Worm (Caenorhabditis elegans) whole organism, mixed stage, embryonic: ENCODE results near the gene str-84.

Experiments used
- M03D4.4 ChIP-seq: sonication (generic microtip); optimal IDR thresholded peaks from 2 replicates; lab custom pipeline; 2017; ENCODE audit warnings: mild to moderate bottlenecking, missing genetic modification characterization, missing compliant biosample characterization
- bed-3 ChIP-seq: fragments of 200-800 bp; sonication (Bioruptor generic); optimal IDR thresholded peaks from 3 replicates; lab custom pipeline; 2018; ENCODE audit warnings: mild to moderate bottlenecking, missing genetic modification characterization, moderate library complexity, missing compliant biosample characterization
- blmp-1 ChIP-seq: fragments of 150-350 bp; optimal IDR thresholded peaks from 2 replicates; lab custom pipeline; 2014; ENCODE audit warnings: missing biosample characterization, missing genetic modification characterization
- ceh-39 ChIP-seq: fragments of 150-350 bp; optimal IDR thresholded peaks from 2 replicates; lab custom pipeline; 2014; ENCODE audit warnings: missing biosample characterization, missing genetic modification characterization
- ceh-43 ChIP-seq: fragments of 200-800 bp; sonication (Bioruptor generic); optimal IDR thresholded peaks from 2 replicates; lab custom pipeline; 2018; ENCODE audit warnings: mild to moderate bottlenecking, missing genetic modification characterization, moderate library complexity, missing compliant biosample characterization
- ceh-83 ChIP-seq: fragments of 200-800 bp; sonication (Bioruptor generic); optimal IDR thresholded peaks from 2 replicates; lab custom pipeline; 2018; ENCODE audit warnings: mild to moderate bottlenecking, missing genetic modification characterization, missing compliant biosample characterization
- ces-1 ChIP-seq: fragments of 150-350 bp; optimal IDR thresholded peaks from 2 replicates; lab custom pipeline; 2014; ENCODE audit warnings: missing biosample characterization, missing genetic modification reagents, missing genetic modification characterization
- cnd-1 ChIP-seq: fragments of 200-800 bp; sonication (Bioruptor generic); optimal IDR thresholded peaks from 2 replicates; lab custom pipeline; 2018; ENCODE audit warnings: mild to moderate bottlenecking, missing genetic modification characterization, missing compliant biosample characterization
- drap-1 ChIP-seq: fragments of 200-800 bp; sonication (Bioruptor generic); optimal IDR thresholded peaks from 3 replicates; lab custom pipeline; 2018; ENCODE audit warnings: mild to moderate bottlenecking, missing genetic modification characterization, missing compliant biosample characterization
- elt-1 ChIP-seq: sonication (generic microtip); optimal IDR thresholded peaks from 2 replicates; lab custom pipeline; 2017; ENCODE audit warnings: missing genetic modification characterization, mild to moderate bottlenecking, missing compliant biosample characterization, antibody characterized with exemption, moderate library complexity, borderline replicate concordance; ENCODE audit not compliant: insufficient read depth
- elt-3 ChIP-seq: fragments of 150-350 bp; optimal IDR thresholded peaks from 2 replicates; lab custom pipeline; 2014; ENCODE audit warnings: missing biosample characterization, missing genetic modification characterization
- flh-1 ChIP-seq: fragments of 200-800 bp; sonication (Bioruptor generic); optimal IDR thresholded peaks from 2 replicates; lab custom pipeline; 2018; ENCODE audit warnings: mild to moderate bottlenecking, missing genetic modification characterization, moderate library complexity, missing compliant biosample characterization
- ham-2 ChIP-seq: fragments of 200-800 bp; sonication (Bioruptor generic); optimal IDR thresholded peaks from 2 replicates; lab custom pipeline; 2018; ENCODE audit warnings: mild to moderate bottlenecking, missing genetic modification characterization, missing compliant biosample characterization
- hlh-1 ChIP-seq: fragments of 150-350 bp; optimal IDR thresholded peaks from 2 replicates; lab custom pipeline; 2014; ENCODE audit warnings: missing biosample characterization, missing genetic modification reagents, missing genetic modification characterization
- lin-13 ChIP-seq: fragments of 150-350 bp; optimal IDR thresholded peaks from 2 replicates; lab custom pipeline; 2014; ENCODE audit warnings: missing biosample characterization, missing genetic modification characterization
- lin-32 ChIP-seq: fragments of 200-800 bp; sonication (Bioruptor generic); optimal IDR thresholded peaks from 2 replicates; lab custom pipeline; 2018; ENCODE audit warnings: mild to moderate bottlenecking, missing genetic modification characterization, missing compliant biosample characterization
- lsy-2 ChIP-seq: fragments of 150-350 bp; optimal IDR thresholded peaks from 2 replicates; lab custom pipeline; 2014; ENCODE audit warnings: missing biosample characterization, missing genetic modification characterization
- mab-5 ChIP-seq: fragments of 150-350 bp; optimal IDR thresholded peaks from 2 replicates; lab custom pipeline; 2014; ENCODE audit warnings: missing biosample characterization, missing genetic modification characterization
- mep-1 ChIP-seq: fragments of 150-350 bp; optimal IDR thresholded peaks from 2 replicates; lab custom pipeline; 2017; ENCODE audit warnings: missing biosample characterization, missing genetic modification reagents, missing genetic modification characterization, inconsistent platforms
- mls-2 ChIP-seq: sonication (generic microtip); optimal IDR thresholded peaks from 2 replicates; lab custom pipeline; 2016; ENCODE audit warnings: mild to moderate bottlenecking, missing genetic modification characterization, moderate library complexity, missing compliant biosample characterization
- nhr-2 ChIP-seq: fragments of 150-350 bp; optimal IDR thresholded peaks from 2 replicates; lab custom pipeline; 2014; ENCODE audit warnings: missing biosample characterization, missing genetic modification characterization
- nhr-28 ChIP-seq: fragments of 150-350 bp; optimal IDR thresholded peaks from 2 replicates; lab custom pipeline; 2014; ENCODE audit warnings: missing biosample characterization, missing genetic modification characterization
- pha-4 ChIP-seq: fragments of 150-350 bp; optimal IDR thresholded peaks from 2 replicates; lab custom pipeline; 2018; ENCODE audit warnings: missing biosample characterization, missing genetic modification reagents, missing genetic modification characterization
- sem-2 ChIP-seq: fragments of 200-800 bp; sonication (Bioruptor generic); optimal IDR thresholded peaks from 2 replicates; lab custom pipeline; 2018; ENCODE audit warnings: mild to moderate bottlenecking, missing genetic modification characterization, missing compliant biosample characterization
- snpc-4 ChIP-seq: fragments of 150-350 bp; optimal IDR thresholded peaks from 2 replicates; lab custom pipeline; 2014; ENCODE audit warnings: missing biosample characterization, missing genetic modification characterization
- sptf-1 ChIP-seq: sonication (generic microtip); optimal IDR thresholded peaks from 2 replicates; lab custom pipeline; 2017; ENCODE audit warnings: mild to moderate bottlenecking, missing genetic modification characterization, moderate library complexity, missing compliant biosample characterization
- tbx-8 ChIP-seq: fragments of 200-800 bp; sonication (Bioruptor generic); optimal IDR thresholded peaks from 2 replicates; lab custom pipeline; 2018; ENCODE audit warnings: mild to moderate bottlenecking, missing genetic modification characterization, moderate library complexity, missing compliant biosample characterization
- unc-120 ChIP-seq: sonication (generic microtip); optimal IDR thresholded peaks from 2 replicates; lab custom pipeline; 2017; ENCODE audit warnings: missing genetic modification characterization, missing compliant biosample characterization; ENCODE audit not compliant: poor library complexity, severe bottlenecking
- unc-39 ChIP-seq: fragments of 150-350 bp; optimal IDR thresholded peaks from 2 replicates; lab custom pipeline; 2014; ENCODE audit warnings: missing biosample characterization, missing genetic modification characterization
- unc-62 ChIP-seq: fragments of 150-350 bp; optimal IDR thresholded peaks from 2 replicates; lab custom pipeline; 2014; ENCODE audit warnings: missing biosample characterization, missing genetic modification reagents, missing genetic modification characterization
- zip-8 ChIP-seq: fragments of 150-350 bp; optimal IDR thresholded peaks from 2 replicates; lab custom pipeline; 2014; ENCODE audit warnings: missing biosample characterization, missing genetic modification characterization
- ztf-11 ChIP-seq: fragments of 150-350 bp; optimal IDR thresholded peaks from 2 replicates; lab custom pipeline; 2014; ENCODE audit warnings: missing biosample characterization, missing genetic modification characterization

str-84 gene

ce11 chrV:8980845-8981244 is at the start of gene str-84:
Gene str-84 (minus strand): TSS chrV:8980945.
- TF ChIP-seq tbx-8, result no peak
- TF ChIP-seq zip-8 (tag; lab: Kevin White, UChicago), result no peak
- no peak for TF ChIP-seq flh-1
- TF ChIP-seq hlh-1 (tag; lab: Kevin White, UChicago), result no peak
- no peak for TF ChIP-seq snpc-4 (tag; lab: Kevin White, UChicago)
- no peak for TF ChIP-seq lin-13
- no peak for TF ChIP-seq nhr-28
- no peak for TF ChIP-seq mab-5 (tag; lab: Kevin White, UChicago)
- TF ChIP-seq elt-3 (tag; lab: Kevin White, UChicago), result no peak
- no peak for TF ChIP-seq mep-1 (tag; lab: Kevin White, UChicago)
- no peak for TF ChIP-seq ceh-43 (GFP tag; lab: Kevin White, UChicago)
- TF ChIP-seq, all 35 proteins: peak for 0

- TF ChIP-seq ceh-39 (tag; lab: Kevin White, UChicago), result no peak
- no peak for TF ChIP-seq pha-4 (tag; lab: Kevin White, UChicago)
- no peak for TF ChIP-seq snpc-4 (tag; lab: Kevin White, UChicago)
- no peak for TF ChIP-seq ceh-43 (GFP tag; lab: Kevin White, UChicago)
- TF ChIP-seq tbx-8, result no peak
- TF ChIP-seq flh-1, result no peak
- no peak for TF ChIP-seq drap-1
These were observed 49.5 kb upstream of the str-84 start, which contains the start of gene C25E10.5 for ce11 chrV:9030248-9030647. Gene C25E10.5 (plus strand): TSS chrV:9030548.

ce11 chrV:9024713-9025112 is 44.0 kb upstream of the str-84 start, which contains the start of gene bus-1:
Gene bus-1 (minus strand): TSS chrV:9024813.
- TF ChIP-seq M03D4.4 (tag; lab: Kevin White, UChicago) (no peak), ham-2 (GFP tag; lab: Kevin White, UChicago) (no peak), lin-32 (no peak), elt-3 (tag; lab: Kevin White, UChicago) (no peak), bed-3 (no peak), elt-1 (tag; lab: Kevin White, UChicago) (no peak)

ce11 chrV:9022078-9022477 is 41.3 kb upstream of the str-84 start, which contains the start of gene oac-41:
Gene oac-41 (minus strand): TSS chrV:9022178.
- no peak for TF ChIP-seq nhr-2 (tag; lab: Kevin White, UChicago)
- no peak for TF ChIP-seq lsy-2
- no peak for TF ChIP-seq ceh-39 (tag; lab: Kevin White, UChicago)
- no peak for TF ChIP-seq elt-3 (tag; lab: Kevin White, UChicago)
- TF ChIP-seq unc-120 (tag; lab: Kevin White, UChicago), result no peak
- no peak for TF ChIP-seq cnd-1 (tag; lab: Kevin White, UChicago)
- TF ChIP-seq elt-1 (tag; lab: Kevin White, UChicago), result no peak
- TF ChIP-seq ceh-43 (GFP tag; lab: Kevin White, UChicago), result no peak
- no peak for TF ChIP-seq mls-2 (tag; lab: Kevin White, UChicago)
- TF ChIP-seq sptf-1 (tag; lab: Kevin White, UChicago), result no peak

- TF ChIP-seq sem-2 (GFP tag; lab: Kevin White, UChicago) (no peak), lin-13 (no peak), sptf-1 (tag; lab: Kevin White, UChicago) (no peak), hlh-1 (tag; lab: Kevin White, UChicago) (no peak), ham-2 (GFP tag; lab: Kevin White, UChicago) (no peak), blmp-1 (tag; lab: Kevin White, UChicago) (no peak), ces-1 (GFP tag; lab: Kevin White, UChicago) (no peak), mls-2 (tag; lab: Kevin White, UChicago) (no peak)
These were observed 38.1 kb upstream of the str-84 start for ce11 chrV:9018871-9019270.

ce11 chrV:9016479-9016878 is 35.7 kb upstream of the str-84 start, which contains the start of gene oac-40:
Gene oac-40 (plus strand): TSS chrV:9016779.
- TF ChIP-seq tbx-8, result no peak
- TF ChIP-seq snpc-4 (tag; lab: Kevin White, UChicago), result no peak
- no peak for TF ChIP-seq elt-3 (tag; lab: Kevin White, UChicago)
- no peak for TF ChIP-seq unc-62 (GFP tag; lab: Kevin White, UChicago)
- no peak for TF ChIP-seq blmp-1 (tag; lab: Kevin White, UChicago)
- no peak for TF ChIP-seq bed-3
- no peak for TF ChIP-seq ceh-83 (GFP tag; lab: Kevin White, UChicago)
- TF ChIP-seq cnd-1 (tag; lab: Kevin White, UChicago), result no peak
- TF ChIP-seq ceh-43 (GFP tag; lab: Kevin White, UChicago), result no peak
- TF ChIP-seq mab-5 (tag; lab: Kevin White, UChicago), result no peak
- no peak for TF ChIP-seq flh-1
- no peak for TF ChIP-seq mep-1 (tag; lab: Kevin White, UChicago)
- TF ChIP-seq zip-8 (tag; lab: Kevin White, UChicago), result no peak
- TF ChIP-seq lin-13, result no peak
- TF ChIP-seq unc-120 (tag; lab: Kevin White, UChicago), result no peak
- no peak for TF ChIP-seq unc-39 (tag; lab: Kevin White, UChicago)
- TF ChIP-seq lsy-2, result no peak
- no peak for TF ChIP-seq ces-1 (GFP tag; lab: Kevin White, UChicago)
- TF ChIP-seq ztf-11 (tag; lab: Kevin White, UChicago), result no peak
- TF ChIP-seq mls-2 (tag; lab: Kevin White, UChicago), result no peak
